Fruit fly (Drosophila melanogaster): Measurements from ENCODE around the gene CG5026.

CG5026 gene

DNA sequence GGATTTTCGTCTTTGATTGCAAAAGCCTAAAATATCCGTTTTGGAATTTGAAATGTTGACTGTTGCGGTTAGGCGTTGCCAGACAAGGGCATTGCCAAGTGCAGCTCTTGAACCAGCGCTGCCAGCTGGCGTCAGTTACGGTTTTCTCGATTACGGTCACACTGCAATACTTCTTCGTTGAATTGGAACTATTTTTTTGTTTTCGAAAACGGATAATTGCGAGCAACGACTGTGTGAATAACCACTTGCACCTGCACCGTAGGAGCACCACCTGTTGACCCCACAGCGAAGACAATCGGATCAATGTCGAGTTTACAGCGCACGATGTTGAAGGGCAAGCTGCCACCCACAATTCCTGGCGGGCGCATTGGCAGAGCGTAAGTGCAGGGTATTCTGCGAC lies 18.3 kb downstream of the CG5026 start, which contains the start of gene CG5068 (continued):
- no peak for TF ChIP-seq slbo (GFP tag; IDR thresholded peaks at IDR 0.05)
- TF ChIP-seq CG17912 (GFP tag; optimal IDR thresholded peaks at IDR 0.05): peak; percentile 7
- peak; percentile 85 for TF ChIP-seq MESR4 (GFP tag; optimal IDR thresholded peaks at IDR 0.05)
- TF ChIP-seq D (optimal IDR thresholded peaks at IDR 0.05): peak; percentile 56
- no peak for TF ChIP-seq D (GFP tag; optimal IDR thresholded peaks at IDR 0.05)
- TF ChIP-seq vvl (GFP tag; IDR thresholded peaks at IDR 0.05): peak; percentile 29; the same call in 1 of the 2 replicates
- TF ChIP-seq CG18011 (GFP tag; optimal IDR thresholded peaks at IDR 0.05): no peak
- TF ChIP-seq CTCF (GFP tag; optimal IDR thresholded peaks at IDR 0.05): peak; percentile 13
- no peak for TF ChIP-seq CG13123 (GFP tag; optimal IDR thresholded peaks at IDR 0.05)
- peak; percentile 38; the same call in 1 of the 2 replicates for TF ChIP-seq Scr (GFP tag; IDR thresholded peaks at IDR 0.05; ENCODE audit: partially characterized antibody)
- TF ChIP-seq YL-1 (GFP tag; optimal IDR thresholded peaks at IDR 0.05): peak; percentile 78
- TF ChIP-seq CG9797 (GFP tag; optimal IDR thresholded peaks at IDR 0.05): peak; percentile 77
- no peak for TF ChIP-seq bowl (GFP tag; IDR thresholded peaks at IDR 0.05)
- TF ChIP-seq ato (GFP tag; IDR thresholded peaks at IDR 0.05; ENCODE audit: partially characterized antibody): peak; percentile 13
- TF ChIP-seq sna (GFP tag; IDR thresholded peaks at IDR 0.05; ENCODE audit: partially characterized antibody): peak; percentile 50; the same call in 1 of the 2 replicates
- TF ChIP-seq Dll (GFP tag; IDR thresholded peaks at IDR 0.05; ENCODE audit: partially characterized antibody): 0 out of 4 replicates have a peak, but pooled peaks have one; percentile 17
- peak; percentile 98 for TF ChIP-seq Myb (GFP tag; optimal IDR thresholded peaks at IDR 0.05)
- peak; percentile 83 for TF ChIP-seq E2f2 (GFP tag; IDR thresholded peaks at IDR 0.05)
- TF ChIP-seq ci (GFP tag; IDR thresholded peaks at IDR 0.05): 0 out of 3 replicates have a peak, but pooled peaks have one; percentile 18
- peak; percentile 42; the same call in 1 of the 2 replicates for TF ChIP-seq CG13287 (GFP tag; IDR thresholded peaks at IDR 0.05; ENCODE audit: partially characterized antibody)
- TF ChIP-seq CoRest (tag; optimal IDR thresholded peaks at IDR 0.05): peak; percentile 34
- peak; percentile 77 for TF ChIP-seq Med (GFP tag)
- peak; percentile 79 for TF ChIP-seq stwl (tag; optimal IDR thresholded peaks at IDR 0.05)
- peak; percentile 51; the same call in 1 of the 2 replicates for TF ChIP-seq amos (GFP tag; IDR thresholded peaks at IDR 0.05; ENCODE audit: partially characterized antibody)
- peak; percentile 37; the same call in 1 of the 3 replicates for TF ChIP-seq Opbp (GFP tag; IDR thresholded peaks at IDR 0.05; ENCODE audit: partially characterized antibody)
- peak; percentile 87 for TF ChIP-seq pzg (GFP tag; optimal IDR thresholded peaks at IDR 0.05)
- no peak for TF ChIP-seq CG12155 (GFP tag; optimal IDR thresholded peaks at IDR 0.05)
- TF ChIP-seq CG10959 (GFP tag; IDR thresholded peaks at IDR 0.05): peak; percentile 7; the same call in 1 of the 2 replicates
- TF ChIP-seq gfzf (GFP tag; optimal IDR thresholded peaks at IDR 0.05): peak; percentile 64
- peak; percentile 32 for TF ChIP-seq Sry-δ (GFP tag; optimal IDR thresholded peaks at IDR 0.05)

DNA sequence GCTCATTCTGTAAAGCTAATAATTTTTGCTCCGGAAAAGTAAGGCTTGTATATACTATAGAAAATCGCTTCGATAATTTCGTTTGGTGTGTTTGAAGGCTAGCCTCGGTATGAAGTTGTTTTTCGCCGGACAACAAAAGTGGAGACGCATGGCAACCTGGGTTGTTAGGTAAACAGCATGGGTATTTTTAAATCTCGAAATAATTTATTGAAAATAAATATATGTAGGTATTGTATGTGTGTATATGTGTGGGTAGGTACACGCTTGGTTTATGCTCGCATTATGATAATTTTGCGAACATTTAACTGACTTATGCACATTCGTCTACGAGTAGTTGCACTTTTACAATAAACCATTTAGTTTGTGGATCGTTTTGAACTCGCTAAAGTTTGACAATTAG lies 21.8 kb downstream of the CG5026 start, which contains the start of gene CG5280:
Gene CG5280 (minus strand): TSS at position 101 of the 400 bp plus-strand sequence.
- TF ChIP-seq Atf-2 (GFP tag; optimal IDR thresholded peaks at IDR 0.05) (no peak), al (GFP tag; IDR thresholded peaks at IDR 0.05) (no peak), wek (GFP tag; optimal IDR thresholded peaks at IDR 0.05) (no peak), tup (GFP tag; optimal IDR thresholded peaks at IDR 0.05) (no peak), CG3065 (GFP tag; optimal IDR thresholded peaks at IDR 0.05) (no peak), CG30431 (GFP tag; optimal IDR thresholded peaks at IDR 0.05) (no peak), bab2 (GFP tag; optimal IDR thresholded peaks at IDR 0.05) (no peak), btn (GFP tag; optimal IDR thresholded peaks at IDR 0.05) (no peak), Dek (tag; optimal IDR thresholded peaks at IDR 0.05) (no peak), Atf6 (GFP tag; IDR thresholded peaks at IDR 0.05) (no peak), Sox100B (GFP tag; optimal IDR thresholded peaks at IDR 0.05) (no peak), phol (tag; optimal IDR thresholded peaks at IDR 0.05) (no peak), Lim3 (GFP tag; IDR thresholded peaks at IDR 0.05) (no peak), Aef1 (GFP tag; IDR thresholded peaks at IDR 0.05) (no peak)
